Worm (Caenorhabditis elegans) whole organism, L4 larva: ENCODE data around the gene Y37E11AL.2.

Experiments
- lin-39 ChIP-seq: fragments of 150-350 bp; optimal IDR thresholded peaks from 2 replicates; lab custom pipeline; 2014; ENCODE audit warnings: missing biosample characterization, missing genetic modification reagents, missing genetic modification characterization
- nhr-11 ChIP-seq: fragments of 150-350 bp; optimal IDR thresholded peaks from 2 replicates; lab custom pipeline; 2014; ENCODE audit warnings: missing biosample characterization, missing genetic modification characterization
- unc-62 ChIP-seq, 3 experiments: fragments of 150-350 bp in 1 of 3; sonication (generic microtip); optimal IDR thresholded peaks in 2 of 3; peaks in 1 of 3; 1 replicate in 1 of 3; 2 replicates in 2 of 3; lab custom pipeline; 2014 to 2017; ENCODE audit warnings: missing biosample characterization in 3 of 3, missing genetic modification characterization in 3 of 3, missing genetic modification reagents in 3 of 3, missing genotype in 1 of 3

DNA sequence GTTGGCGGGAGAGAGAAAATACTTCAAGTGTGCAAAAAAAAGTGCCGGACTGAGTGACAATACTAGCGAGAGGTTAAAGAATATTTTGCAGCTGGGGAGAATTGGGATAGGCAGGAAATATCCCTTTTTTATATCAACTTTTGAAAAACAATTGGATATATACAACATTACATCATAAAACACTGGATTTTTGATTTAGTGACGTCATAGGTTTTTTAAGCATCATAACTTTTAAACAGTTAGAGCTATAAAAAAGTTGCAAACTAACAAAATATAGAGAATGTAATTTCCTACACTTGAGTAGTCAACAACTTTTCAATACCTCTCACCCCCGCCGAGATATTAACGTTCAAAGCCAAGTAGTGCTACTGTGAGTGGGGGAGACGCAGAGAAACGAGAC lies 12.4 kb downstream of the Y37E11AL.2 start:
- TF ChIP-seq unc-62 (GFP tag; optimal IDR thresholded peaks at IDR 0.05 in 1 of 2; lab: Kevin White, UChicago) (no peak), unc-62 (tag; optimal IDR thresholded peaks at IDR 0.05; lab: Kevin White, UChicago) (no peak), lin-39 (tag; lab: Kevin White, UChicago) (no peak), nhr-11 (tag; lab: Kevin White, UChicago) (no peak)
